Fruit fly (Drosophila melanogaster) Kc167 (cell line): ENCODE data around the gene wol.

ENCODE experiments used
- Myc ChIP-seq: fragments of >200 bp; optimal IDR thresholded peaks from 2 replicates; lab custom pipeline; 2017; ENCODE audit warnings: missing external identifiers
- Sin3A ChIP-seq: fragments of >200 bp; optimal IDR thresholded peaks from 2 replicates; lab custom pipeline; 2018; ENCODE audit warnings: missing external identifiers
- h ChIP-seq: fragments of >200 bp; optimal IDR thresholded peaks from 3 replicates; lab custom pipeline; 2018; ENCODE audit warnings: missing external identifiers
- insv ChIP-seq: fragments of >200 bp; optimal IDR thresholded peaks from 3 replicates; lab custom pipeline; 2018; ENCODE audit warnings: missing external identifiers
- psq ChIP-seq: fragments of >200 bp; optimal IDR thresholded peaks from 2 replicates; lab custom pipeline; 2017; ENCODE audit warnings: missing external identifiers
- ttk ChIP-seq: sonication (Bioruptor generic); optimal IDR thresholded peaks from 2 replicates; lab custom pipeline; 2017; ENCODE audit warnings: missing external identifiers

DNA sequence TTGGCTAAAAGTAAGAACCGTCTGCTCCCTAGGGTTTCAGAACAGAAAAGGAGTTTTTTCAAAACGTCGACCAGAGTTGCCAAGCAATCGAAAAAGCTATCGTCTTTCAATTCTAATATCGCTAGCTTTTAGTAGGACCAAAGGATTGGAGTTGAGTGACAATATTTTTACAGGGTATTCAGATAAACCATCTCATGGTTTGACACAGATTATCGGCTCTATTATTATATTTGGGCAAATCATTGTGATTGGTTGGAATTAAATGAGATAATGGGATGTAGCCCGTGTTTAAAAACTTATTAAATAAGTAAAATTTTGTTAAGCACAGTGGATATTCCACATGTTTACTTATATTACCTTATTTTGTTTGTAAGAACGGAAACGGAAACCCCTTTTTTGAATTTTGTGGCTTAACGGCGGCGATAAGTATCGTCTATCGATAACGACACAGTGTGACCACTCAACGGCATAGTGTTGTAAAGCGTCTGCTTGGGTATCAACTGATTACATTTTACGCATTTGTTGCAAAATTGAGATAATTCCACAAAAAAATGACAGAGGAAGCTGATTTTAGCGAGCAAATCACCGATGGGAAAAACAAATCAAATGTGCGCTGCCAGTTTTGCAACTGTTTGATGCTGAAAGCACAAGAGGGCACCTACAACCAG lies 17.2 kb upstream of the wol start, which contains the start of the genes mtsh and strat:
- TF ChIP-seq Myc (lab: Kevin White, UChicago): no peak
- TF ChIP-seq h: no peak
- TF ChIP-seq ttk (lab: Kevin White, UChicago): no peak
- no peak for TF ChIP-seq Sin3A (lab: Kevin White, UChicago)
- no peak for TF ChIP-seq insv (lab: Kevin White, UChicago)
- no peak for TF ChIP-seq psq (lab: Kevin White, UChicago)
